Worm (Caenorhabditis elegans): ENCODE data around the gene F44E7.5.

ce11 chrV:5758780-5759179 lies 21.9 kb downstream of the F44E7.5 start, which contains the start of gene C53A3.4:
- TF ChIP-seq nhr-12 (tag; optimal IDR thresholded peaks at IDR 0.05) = no peak
- TF ChIP-seq nhr-237 (tag; optimal IDR thresholded peaks at IDR 0.05) = no peak
- no peak for TF ChIP-seq mep-1 (tag; optimal IDR thresholded peaks at IDR 0.05)
- no peak for TF ChIP-seq lin-13 (tag; optimal IDR thresholded peaks at IDR 0.05)
- TF ChIP-seq unc-39 (tag; optimal IDR thresholded peaks at IDR 0.05) = no peak
- TF ChIP-seq nhr-76 (tag; optimal IDR thresholded peaks at IDR 0.05) = no peak
- TF ChIP-seq snpc-4 (tag; optimal IDR thresholded peaks at IDR 0.05) = no peak
- TF ChIP-seq hlh-1 (tag; optimal IDR thresholded peaks at IDR 0.05) = no peak
- no peak for TF ChIP-seq elt-3 (tag; optimal IDR thresholded peaks at IDR 0.05)
- TF ChIP-seq ztf-11 (tag; optimal IDR thresholded peaks at IDR 0.05) = no peak
- TF ChIP-seq unc-120 (tag; optimal IDR thresholded peaks at IDR 0.05; ENCODE audit: poor library complexity, severe bottlenecking) = no peak
